Worm (Caenorhabditis elegans) whole organism, mixed stage, embryonic: ENCODE results near the gene pha-1.

Experiments
- blmp-1 ChIP-seq: fragments of 150-350 bp; optimal IDR thresholded peaks from 2 replicates; lab custom pipeline; 2014; ENCODE audit warnings: missing biosample characterization, missing genetic modification characterization
- ces-1 ChIP-seq: fragments of 150-350 bp; optimal IDR thresholded peaks from 2 replicates; lab custom pipeline; 2014; ENCODE audit warnings: missing biosample characterization, missing genetic modification reagents, missing genetic modification characterization
- elt-3 ChIP-seq: fragments of 150-350 bp; optimal IDR thresholded peaks from 2 replicates; lab custom pipeline; 2014; ENCODE audit warnings: missing biosample characterization, missing genetic modification characterization
- lin-13 ChIP-seq: fragments of 150-350 bp; optimal IDR thresholded peaks from 2 replicates; lab custom pipeline; 2014; ENCODE audit warnings: missing biosample characterization, missing genetic modification characterization
- lsy-2 ChIP-seq: fragments of 150-350 bp; optimal IDR thresholded peaks from 2 replicates; lab custom pipeline; 2014; ENCODE audit warnings: missing biosample characterization, missing genetic modification characterization
- nhr-28 ChIP-seq: fragments of 150-350 bp; optimal IDR thresholded peaks from 2 replicates; lab custom pipeline; 2014; ENCODE audit warnings: missing biosample characterization, missing genetic modification characterization
- nhr-76 ChIP-seq: sonication (generic microtip); optimal IDR thresholded peaks from 2 replicates; lab custom pipeline; 2017; ENCODE audit warnings: missing biosample characterization, missing genetic modification characterization
- snpc-4 ChIP-seq: fragments of 150-350 bp; optimal IDR thresholded peaks from 2 replicates; lab custom pipeline; 2014; ENCODE audit warnings: missing biosample characterization, missing genetic modification characterization
- unc-62 ChIP-seq: fragments of 150-350 bp; optimal IDR thresholded peaks from 2 replicates; lab custom pipeline; 2014; ENCODE audit warnings: missing biosample characterization, missing genetic modification reagents, missing genetic modification characterization

DNA sequence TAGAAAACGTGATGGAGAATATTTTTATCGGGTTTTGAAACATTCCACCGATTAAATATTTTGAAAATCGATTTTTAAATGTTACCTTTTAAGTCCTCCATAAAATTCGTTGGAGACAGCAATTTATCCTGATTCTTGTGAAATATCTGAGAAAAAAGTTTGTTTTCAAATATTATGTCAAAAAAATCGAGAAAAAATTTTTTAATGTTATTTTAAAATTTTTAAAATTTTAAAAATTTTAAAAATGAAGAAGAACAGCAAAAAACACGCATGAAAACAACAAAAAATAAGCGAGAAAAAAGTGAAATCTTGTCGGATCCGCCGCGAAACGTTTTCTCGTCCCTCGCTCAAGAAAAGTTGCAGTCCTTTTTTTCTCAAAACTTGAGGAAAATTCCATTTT is 4.0 kb upstream of the pha-1 start, which contains the start of gene Y48A6C.8:
- TF ChIP-seq unc-62 (GFP tag; lab: Kevin White, UChicago) (no peak), nhr-28 (tag; lab: Kevin White, UChicago) (no peak), elt-3 (tag; lab: Kevin White, UChicago) (no peak), nhr-76 (no peak), snpc-4 (tag; lab: Kevin White, UChicago) (no peak), lin-13 (no peak), blmp-1 (tag; lab: Kevin White, UChicago) (no peak), ces-1 (no peak), lsy-2 (tag; lab: Kevin White, UChicago) (no peak)
